Worm (Caenorhabditis elegans) whole organism, L4 larva: Measurements from ENCODE around the gene ell-1.
A peak's percentile ranks its signal among the peaks of the same experiment; 100 is the strongest.
"Not testable (repeated sequence)": the region's sequence is repeated elsewhere in the genome, so short reads cannot be mapped to it uniquely, and the experiment has no call there.

Experiments
- F44E2.7 ChIP-seq: fragments of 200-800 bp; sonication (Bioruptor generic); IDR thresholded peaks from 2 replicates; pipeline ENCODE4 v2.1.2; 2022; ENCODE audit warnings: missing genetic modification characterization, missing compliant biosample characterization
- F49E8.2 ChIP-seq: sonication (generic microtip); optimal IDR thresholded peaks from 2 replicates; lab custom pipeline; 2016; ENCODE audit warnings: missing compliant biosample characterization, mild to moderate bottlenecking, missing genetic modification characterization, borderline replicate concordance
- Y48G9A.11 ChIP-seq: fragments of 200-800 bp; sonication (Bioruptor generic); IDR thresholded peaks from 2 replicates; pipeline ENCODE4 v1.3.6; 2022; ENCODE audit warnings: missing genetic modification reagents, missing genetic modification characterization, missing compliant biosample characterization
- Y5F2A.4 ChIP-seq: fragments of 200-800 bp; sonication (Bioruptor generic); optimal IDR thresholded peaks from 2 replicates; lab custom pipeline; 2018; ENCODE audit warnings: mild to moderate bottlenecking, missing genetic modification characterization, missing compliant biosample characterization
- ZK337.2 ChIP-seq: fragments of 200-800 bp; sonication (Bioruptor generic); IDR thresholded peaks from 2 replicates; pipeline ENCODE4 v1.3.6; 2022; ENCODE audit warnings: missing genetic modification reagents, missing genetic modification characterization, missing compliant biosample characterization
- aha-1 ChIP-seq: fragments of 150-350 bp; peaks from one replicate; lab custom pipeline; 2014; ENCODE audit warnings: missing biosample characterization, missing genetic modification characterization
- ama-1 ChIP-seq: fragments of 150-350 bp; optimal IDR thresholded peaks from 2 replicates; lab custom pipeline; 2014; ENCODE audit warnings: inconsistent platforms, mixed read lengths
- arid-1 ChIP-seq: fragments of 200-800 bp; sonication (Bioruptor generic); conservative IDR thresholded peaks from 2 replicates; pipeline ENCODE4 v1.3.6; 2022; ENCODE audit warnings: missing genetic modification reagents, missing genetic modification characterization, missing compliant biosample characterization
- ceh-28 ChIP-seq: fragments of 150-350 bp; optimal IDR thresholded peaks from 2 replicates; lab custom pipeline; 2014; ENCODE audit warnings: missing biosample characterization, missing genetic modification reagents, missing genetic modification characterization
- ceh-44 ChIP-seq: fragments of 200-800 bp; sonication (Bioruptor generic); IDR thresholded peaks from 2 replicates; pipeline ENCODE4 v1.3.6; 2022; ENCODE audit warnings: missing genetic modification reagents, missing genetic modification characterization, missing compliant biosample characterization
- cey-2 ChIP-seq: sonication (generic microtip); optimal IDR thresholded peaks from 3 replicates; lab custom pipeline; 2017; ENCODE audit warnings: missing genetic modification characterization, mild to moderate bottlenecking, missing compliant biosample characterization, antibody characterized with exemption, borderline replicate concordance; ENCODE audit not compliant: insufficient read depth
- ctbp-1 ChIP-seq: fragments of 200-800 bp; sonication (Bioruptor generic); IDR thresholded peaks from 2 replicates; pipeline ENCODE4 v1.3.6; 2022; ENCODE audit warnings: missing genetic modification reagents, missing genetic modification characterization, missing compliant biosample characterization
- daf-16 ChIP-seq, 3 experiments: sonication (generic microtip); optimal IDR thresholded peaks; 2 replicates each; lab custom pipeline; 2016 to 2017; ENCODE audit warnings: missing genetic modification characterization in 3 of 3, missing genetic modification reagents in 3 of 3, mild to moderate bottlenecking in 2 of 3, missing compliant biosample characterization in 2 of 3, missing biosample characterization in 1 of 3, moderate library complexity in 1 of 3
- daf-19 ChIP-seq: fragments of 200-800 bp; sonication (Bioruptor generic); conservative IDR thresholded peaks from 2 replicates; pipeline ENCODE4 v1.3.6; 2022; ENCODE audit warnings: missing genetic modification characterization, missing compliant biosample characterization
- daf-8 ChIP-seq: fragments of 200-800 bp; sonication (Bioruptor generic); IDR thresholded peaks from 2 replicates; pipeline ENCODE4 v1.3.6; 2022; ENCODE audit warnings: missing genetic modification characterization, missing compliant biosample characterization
- dmd-6 ChIP-seq: fragments of 200-800 bp; sonication (Bioruptor generic); IDR thresholded peaks from 2 replicates; pipeline ENCODE4 v1.3.6; 2022; ENCODE audit warnings: missing genetic modification reagents, missing genetic modification characterization, missing compliant biosample characterization
- dmd-8 ChIP-seq: fragments of 200-800 bp; sonication (Bioruptor generic); IDR thresholded peaks from 2 replicates; pipeline ENCODE4 v1.3.6; 2022; ENCODE audit warnings: missing genetic modification characterization, missing compliant biosample characterization
- duxl-1 ChIP-seq: sonication (generic microtip); optimal IDR thresholded peaks from 2 replicates; lab custom pipeline; 2016; ENCODE audit warnings: mild to moderate bottlenecking, missing genetic modification characterization, moderate library complexity, missing compliant biosample characterization; ENCODE audit not compliant: poor library complexity
- egl-27 ChIP-seq: sonication (generic microtip); optimal IDR thresholded peaks from 3 replicates; lab custom pipeline; 2017; ENCODE audit warnings: missing biosample characterization, missing genetic modification reagents, missing genetic modification characterization
- egl-43 ChIP-seq: fragments of 200-800 bp; sonication (Bioruptor generic); IDR thresholded peaks from 2 replicates; pipeline ENCODE4 v1.3.6; 2022; ENCODE audit warnings: missing genetic modification reagents, missing genetic modification characterization, missing compliant biosample characterization
- gei-8 ChIP-seq: fragments of 200-800 bp; sonication (Bioruptor generic); optimal IDR thresholded peaks from 2 replicates; lab custom pipeline; 2018; ENCODE audit warnings: mild to moderate bottlenecking, missing genetic modification characterization, missing compliant biosample characterization
- hlh-30 ChIP-seq: sonication (generic microtip); optimal IDR thresholded peaks from 2 replicates; lab custom pipeline; 2017; ENCODE audit warnings: antibody characterized with exemption, mild to moderate bottlenecking, missing genetic modification characterization, missing compliant biosample characterization; ENCODE audit not compliant: insufficient read depth
- hmg-1.1 ChIP-seq: fragments of 200-800 bp; sonication (Bioruptor generic); IDR thresholded peaks from 2 replicates; pipeline ENCODE4 v1.3.6; 2022; ENCODE audit warnings: missing genetic modification reagents, missing genetic modification characterization, missing compliant biosample characterization
- lim-7 ChIP-seq: fragments of 200-800 bp; sonication (Bioruptor generic); IDR thresholded peaks from 2 replicates; pipeline ENCODE4 v1.3.6; 2022; ENCODE audit warnings: missing genetic modification characterization, missing compliant biosample characterization
- lin-38 ChIP-seq: fragments of 200-800 bp; sonication (Bioruptor generic); IDR thresholded peaks from 2 replicates; pipeline ENCODE4 v1.3.6; 2022; ENCODE audit warnings: missing genetic modification reagents, missing genetic modification characterization, missing compliant biosample characterization
- lsy-2 ChIP-seq, 2 experiments: fragments of 150-350 bp in 1 of 2; sonication (generic microtip) in 1 of 2; optimal IDR thresholded peaks; 2 replicates each; lab custom pipeline; 2014 to 2017; ENCODE audit warnings: missing biosample characterization in 2 of 2, missing genetic modification characterization in 2 of 2
- madf-5 ChIP-seq, 2 experiments: fragments of 200-800 bp; sonication (Bioruptor generic); IDR thresholded peaks; 2 replicates each; pipeline ENCODE4 v1.3.6; 2022; ENCODE audit warnings: missing compliant biosample characterization in 2 of 2, missing genetic modification characterization in 2 of 2
- mdt-29 ChIP-seq: fragments of 200-800 bp; sonication (Bioruptor generic); IDR thresholded peaks from 2 replicates; pipeline ENCODE4 v1.3.6; 2022; ENCODE audit warnings: missing genetic modification reagents, missing genetic modification characterization, missing compliant biosample characterization
- mes-2 ChIP-seq: sonication (generic microtip); optimal IDR thresholded peaks from 2 replicates; lab custom pipeline; 2016; ENCODE audit warnings: missing genotype, mild to moderate bottlenecking, missing genetic modification characterization, missing compliant biosample characterization; ENCODE audit not compliant: poor library complexity, severe bottlenecking
- mxl-2 ChIP-seq: fragments of 200-800 bp; sonication (Bioruptor generic); conservative IDR thresholded peaks from 2 replicates; pipeline ENCODE4 v1.3.6; 2022; ENCODE audit warnings: missing genetic modification reagents, missing genetic modification characterization, missing compliant biosample characterization
- nhr-28 ChIP-seq: fragments of 150-350 bp; optimal IDR thresholded peaks from 2 replicates; lab custom pipeline; 2014; ENCODE audit warnings: missing biosample characterization, missing genetic modification characterization
- nhr-41 ChIP-seq: fragments of 200-800 bp; sonication (Bioruptor generic); IDR thresholded peaks from 2 replicates; pipeline ENCODE4 v1.3.6; 2022; ENCODE audit warnings: missing genetic modification reagents, missing genetic modification characterization, missing compliant biosample characterization
- nhr-42 ChIP-seq: fragments of 200-800 bp; sonication (Bioruptor generic); IDR thresholded peaks from 2 replicates; pipeline ENCODE4 v1.3.6; 2022; ENCODE audit warnings: missing genetic modification characterization, missing compliant biosample characterization
- pha-4 ChIP-seq, 2 experiments: fragments of 150-350 bp in 1 of 2; fragments of 200-800 bp in 1 of 2; sonication (Bioruptor generic) in 1 of 2; IDR thresholded peaks in 1 of 2; optimal IDR thresholded peaks in 1 of 2; 2 replicates each; pipeline versions ENCODE4 v1.3.6 to Lab custom; 2014 to 2022; ENCODE audit warnings: missing genetic modification characterization in 2 of 2, missing genetic modification reagents in 2 of 2, missing biosample characterization in 1 of 2, missing compliant biosample characterization in 1 of 2
- saeg-2 ChIP-seq: fragments of 200-800 bp; sonication (Bioruptor generic); IDR thresholded peaks from 2 replicates; pipeline ENCODE4 v1.3.6; 2022; ENCODE audit warnings: missing genetic modification reagents, missing genetic modification characterization, missing compliant biosample characterization
- set-16 ChIP-seq: fragments of 200-800 bp; sonication (Bioruptor generic); IDR thresholded peaks from 2 replicates; pipeline ENCODE4 v1.3.6; 2022; ENCODE audit warnings: missing genetic modification reagents, missing genetic modification characterization, missing compliant biosample characterization
- snpc-1.2 ChIP-seq: fragments of 200-800 bp; sonication (Bioruptor generic); IDR thresholded peaks from 2 replicates; pipeline ENCODE4 v1.3.6; 2022; ENCODE audit warnings: missing genetic modification reagents, missing genetic modification characterization, missing compliant biosample characterization
- spr-3 ChIP-seq: fragments of 200-800 bp; sonication (Bioruptor generic); optimal IDR thresholded peaks from 2 replicates; lab custom pipeline; 2018; ENCODE audit warnings: mild to moderate bottlenecking, missing genetic modification characterization, missing compliant biosample characterization
- tra-1 ChIP-seq: fragments of 200-800 bp; sonication (Bioruptor generic); IDR thresholded peaks from 2 replicates; pipeline ENCODE4 v1.3.6; 2022; ENCODE audit warnings: missing genetic modification reagents, missing genetic modification characterization, missing compliant biosample characterization
- unc-130 ChIP-seq: sonication (generic microtip); optimal IDR thresholded peaks from 2 replicates; lab custom pipeline; 2016; ENCODE audit warnings: missing genetic modification reagents, missing genetic modification characterization, missing compliant biosample characterization
- unc-39 ChIP-seq: sonication (generic microtip); optimal IDR thresholded peaks from 2 replicates; lab custom pipeline; 2017; ENCODE audit warnings: missing biosample characterization, missing genetic modification characterization
- zfp-3 ChIP-seq: fragments of 200-800 bp; sonication (Bioruptor generic); conservative IDR thresholded peaks from 2 replicates; pipeline ENCODE4 v1.3.6; 2022; ENCODE audit warnings: missing genetic modification reagents, missing genetic modification characterization, missing compliant biosample characterization
- ztf-11 ChIP-seq: fragments of 150-350 bp; optimal IDR thresholded peaks from 2 replicates; lab custom pipeline; 2014; ENCODE audit warnings: missing biosample characterization, missing genetic modification characterization

ell-1 gene

ce11 chrIV:4388854-4389253, 5.4 kb upstream of the ell-1 start:
- TF ChIP-seq F49E8.2 (tag; lab: Kevin White, UChicago) (peak; percentile 85), zfp-3 (GFP tag; lab: Robert Waterston, UW) (peak; percentile 48; the same call in 1 of the 2 replicates), mxl-2 (0 out of 2 replicates have a peak, but pooled peaks have one; percentile 30), Y5F2A.4 (GFP tag; lab: Kevin White, UChicago) (peak; percentile 3), dmd-8 (GFP tag; lab: Robert Waterston, UW) (peak; percentile 77; the same call in 1 of the 2 replicates), ceh-44 (GFP tag; lab: Robert Waterston, UW) (peak; percentile 38; the same call in 1 of the 2 replicates), duxl-1 (tag; lab: Kevin White, UChicago) (peak; percentile 40), egl-43 (peak; percentile 5; the same call in 1 of the 2 replicates), unc-130 (GFP tag; lab: Kevin White, UChicago) (peak; percentile 19), daf-19 (GFP tag; lab: Robert Waterston, UW) (peak; percentile 77; the same call in 1 of the 2 replicates), dmd-6 (peak; percentile 13; the same call in 1 of the 2 replicates), mes-2 (tag; lab: Kevin White, UChicago) (peak; percentile 24), Y48G9A.11 (GFP tag; lab: Robert Waterston, UW) (peak; percentile 79), pha-4 (GFP tag; IDR thresholded peaks at IDR 0.05; lab: Robert Waterston, UW) (peak; percentile 57), arid-1 (GFP tag; lab: Robert Waterston, UW) (peak; percentile 60; the same call in 1 of the 2 replicates), nhr-42 (0 out of 2 replicates have a peak, but pooled peaks have one; percentile 43), mdt-29 (GFP tag; lab: Robert Waterston, UW) (peak; percentile 40; the same call in 1 of the 2 replicates), snpc-1.2 (GFP tag; lab: Robert Waterston, UW) (peak; percentile 90), lin-38 (GFP tag; lab: Robert Waterston, UW) (peak; percentile 87), madf-5 (GFP tag; IDR thresholded peaks at IDR 0.05; lab: Robert Waterston, UW) (0 out of 4 replicates have a peak, but pooled peaks of 1 of the 2 experiments have one; percentile 60), lim-7 (0 out of 2 replicates have a peak, but pooled peaks have one; percentile 46), ctbp-1 (peak; percentile 54; the same call in 1 of the 2 replicates), ama-1 (lab: Kevin White, UChicago) (peak; percentile 28)
- TF ChIP-seq pha-4 (tag; optimal IDR thresholded peaks at IDR 0.05; lab: Kevin White, UChicago): not testable (repeated sequence)

DNA sequence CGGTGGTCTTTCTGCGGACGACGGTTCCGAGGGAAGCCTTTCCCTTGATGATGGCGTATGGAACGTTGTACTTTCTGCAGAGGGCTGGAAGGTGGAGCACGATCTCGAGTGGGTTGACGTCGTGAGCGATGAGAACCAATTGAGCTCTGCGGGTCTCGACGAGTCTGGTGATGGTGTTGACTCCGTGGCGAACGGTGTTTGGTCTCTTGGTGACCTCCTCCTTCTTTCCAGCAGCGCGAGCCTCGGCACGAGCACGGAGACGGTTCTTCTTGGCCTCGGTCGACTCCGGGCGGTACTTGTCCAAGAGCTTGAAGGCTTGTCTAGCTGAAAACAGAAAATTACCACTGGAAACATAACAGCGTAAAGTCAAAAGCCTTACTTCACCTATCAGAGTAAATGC, 4.8 kb upstream of the ell-1 start:
- 0 out of 2 replicates have a peak, but pooled peaks have one; percentile 3 for TF ChIP-seq F44E2.7 (GFP tag; lab: Robert Waterston, UW)
- peak; percentile 91 for TF ChIP-seq set-16 (GFP tag; lab: Robert Waterston, UW)

- peak; percentile 90 for TF ChIP-seq ZK337.2
- peak; percentile 97 for TF ChIP-seq mes-2 (tag; lab: Kevin White, UChicago)
- no peak for TF ChIP-seq ztf-11 (tag; lab: Kevin White, UChicago)
- peak; percentile 97 for TF ChIP-seq saeg-2 (GFP tag; lab: Robert Waterston, UW)
- peak; percentile 98 for TF ChIP-seq hmg-1.1
- peak; percentile 91 for TF ChIP-seq nhr-28
- TF ChIP-seq ceh-28: no peak
- TF ChIP-seq spr-3 (GFP tag; lab: Kevin White, UChicago): peak; percentile 88
- TF ChIP-seq nhr-41 (GFP tag; lab: Robert Waterston, UW): peak; percentile 94
- TF ChIP-seq snpc-1.2 (GFP tag; lab: Robert Waterston, UW): peak; percentile 89
- no peak for TF ChIP-seq gei-8
- TF ChIP-seq daf-16 (GFP tag; optimal IDR thresholded peaks at IDR 0.05; lab: Kevin White, UChicago): peak; percentile 17 to 77
- peak; percentile 45 for TF ChIP-seq daf-16 (tag; optimal IDR thresholded peaks at IDR 0.05; lab: Kevin White, UChicago)
- peak; percentile 98 for TF ChIP-seq arid-1 (GFP tag; lab: Robert Waterston, UW)
- no peak for TF ChIP-seq cey-2 (tag; lab: Kevin White, UChicago)
- peak; percentile 97 for TF ChIP-seq nhr-42
- TF ChIP-seq aha-1 (tag; lab: Kevin White, UChicago): peak; percentile 98
- peak; percentile 72 for TF ChIP-seq hlh-30 (tag; lab: Kevin White, UChicago)
- peak; percentile 96 for TF ChIP-seq tra-1 (GFP tag; lab: Robert Waterston, UW)
- TF ChIP-seq lsy-2 (tag; optimal IDR thresholded peaks at IDR 0.05; lab: Kevin White, UChicago): peak; percentile 93 to 96
- no peak for TF ChIP-seq unc-39 (tag; lab: Kevin White, UChicago)
- peak; percentile 69 for TF ChIP-seq ceh-44 (GFP tag; lab: Robert Waterston, UW)
- no peak for TF ChIP-seq daf-8 (GFP tag; lab: Robert Waterston, UW)
- peak; percentile 97 for TF ChIP-seq dmd-6
- no peak for TF ChIP-seq egl-27 (tag; lab: Kevin White, UChicago)
Measured at ce11 chrIV:4390438-4390894, 3.7 kb upstream of the ell-1 start, which contains the start of the genes rpl-7A and set-21. Gene rpl-7A (minus strand): TSS chrIV:4390590. Gene set-21 (plus strand): TSS chrIV:4390844.
